Fruit fly (Drosophila melanogaster) whole organism, embryonic: ENCODE data around the gene Pi4KIIalpha.
A peak's percentile ranks its signal among the peaks of the same experiment; 100 is the strongest.

Experiments used
- ATbp ChIP-seq: fragments of 200-800 bp; sonication (Bioruptor generic); optimal IDR thresholded peaks from 2 replicates; lab custom pipeline; 2017; ENCODE audit warnings: missing biosample characterization, mild to moderate bottlenecking, missing genetic modification characterization, missing genetic modification reagents
- BEAF-32 ChIP-seq: fragments of 200-800 bp; sonication (Bioruptor generic); optimal IDR thresholded peaks from 3 replicates; lab custom pipeline; 2017; ENCODE audit warnings: missing biosample characterization, missing genetic modification characterization, mild to moderate bottlenecking, moderate library complexity, missing genetic modification reagents
- CG12104 ChIP-seq: fragments of 200-800 bp; sonication (Bioruptor generic); optimal IDR thresholded peaks from 3 replicates; lab custom pipeline; 2016; ENCODE audit warnings: missing biosample characterization, missing genetic modification characterization
- CG12236 ChIP-seq: fragments of 200-800 bp; sonication (Bioruptor generic); optimal IDR thresholded peaks from 2 replicates; lab custom pipeline; 2016; ENCODE audit warnings: missing biosample characterization, missing genetic modification characterization
- CG15514 ChIP-seq: fragments of 200-800 bp; sonication (Bioruptor generic); optimal IDR thresholded peaks from 3 replicates; lab custom pipeline; 2017; ENCODE audit warnings: missing biosample characterization, missing genetic modification characterization, mild to moderate bottlenecking, moderate library complexity, missing genetic modification reagents
- CG16779 ChIP-seq: fragments of 200-800 bp; sonication (Bioruptor generic); IDR thresholded peaks from 2 replicates; pipeline ENCODE4 v1.3.6; 2022; ENCODE audit warnings: missing biosample characterization, missing genetic modification characterization
- CG16863 ChIP-seq: fragments of 200-800 bp; sonication (Bioruptor generic); optimal IDR thresholded peaks from 3 replicates; lab custom pipeline; 2016; ENCODE audit warnings: missing biosample characterization, missing genetic modification characterization
- CG17359 ChIP-seq: fragments of 200-800 bp; sonication (Bioruptor generic); optimal IDR thresholded peaks from 3 replicates; lab custom pipeline; 2018; ENCODE audit warnings: missing biosample characterization, mild to moderate bottlenecking, missing genetic modification characterization, moderate library complexity
- CG17612 ChIP-seq: fragments of 200-800 bp; sonication (Bioruptor generic); IDR thresholded peaks from 2 replicates; pipeline ENCODE4 v1.3.6; 2022; ENCODE audit warnings: missing biosample characterization, missing genetic modification characterization
- CG18476 ChIP-seq: fragments of 200-800 bp; sonication (Bioruptor generic); optimal IDR thresholded peaks from 2 replicates; lab custom pipeline; 2016; ENCODE audit warnings: missing biosample characterization, mild to moderate bottlenecking, missing genetic modification characterization
- CG18599 ChIP-seq: fragments of 200-800 bp; sonication (Bioruptor generic); optimal IDR thresholded peaks from 3 replicates; lab custom pipeline; 2017; ENCODE audit warnings: missing biosample characterization, missing genetic modification characterization, mild to moderate bottlenecking, moderate library complexity, missing genetic modification reagents
- CG3065 ChIP-seq: fragments of 200-800 bp; sonication (Bioruptor generic); optimal IDR thresholded peaks from 2 replicates; lab custom pipeline; 2016; ENCODE audit warnings: missing biosample characterization, missing genetic modification characterization
- CG3407 ChIP-seq: fragments of 200-800 bp; sonication (Bioruptor generic); optimal IDR thresholded peaks from 2 replicates; lab custom pipeline; 2018; ENCODE audit warnings: missing biosample characterization, mild to moderate bottlenecking, missing genetic modification characterization
- CG4707 ChIP-seq: fragments of 200-800 bp; sonication (Bioruptor generic); optimal IDR thresholded peaks from 2 replicates; lab custom pipeline; 2018; ENCODE audit warnings: missing biosample characterization, mild to moderate bottlenecking, missing genetic modification characterization, moderate library complexity
- CG5180 ChIP-seq: fragments of 200-800 bp; sonication (Bioruptor generic); optimal IDR thresholded peaks from 3 replicates; lab custom pipeline; 2017; ENCODE audit warnings: missing biosample characterization, missing genetic modification characterization, mild to moderate bottlenecking, moderate library complexity, missing genetic modification reagents
- CG6272 ChIP-seq: fragments of 200-800 bp; sonication (Bioruptor generic); IDR thresholded peaks from 2 replicates; pipeline ENCODE4 v1.3.6; 2022; ENCODE audit warnings: missing biosample characterization, missing genetic modification characterization
- CG7745 ChIP-seq: fragments of 200-800 bp; sonication (Bioruptor generic); optimal IDR thresholded peaks from 2 replicates; lab custom pipeline; 2018; ENCODE audit warnings: missing biosample characterization, mild to moderate bottlenecking, missing genetic modification characterization, moderate library complexity
- E2f1 ChIP-seq: fragments of 200-800 bp; sonication (Bioruptor generic); IDR thresholded peaks from 2 replicates; pipeline ENCODE4 v1.3.6; 2022; ENCODE audit warnings: missing biosample characterization, missing genetic modification characterization
- Opbp ChIP-seq: fragments of 200-800 bp; sonication (Bioruptor generic); IDR thresholded peaks from 3 replicates; pipeline ENCODE4 v1.3.6; 2022; ENCODE audit warnings: missing biosample characterization, missing genetic modification characterization; ENCODE audit not compliant: partially characterized antibody
- PHDP ChIP-seq: fragments of 200-800 bp; sonication (Bioruptor generic); optimal IDR thresholded peaks from 3 replicates; lab custom pipeline; 2018; ENCODE audit warnings: missing biosample characterization, mild to moderate bottlenecking, missing genetic modification characterization, moderate library complexity
- aop ChIP-seq: fragments of 200-800 bp; sonication (Bioruptor generic); IDR thresholded peaks from 2 replicates; pipeline ENCODE4 v1.3.6; 2022; ENCODE audit warnings: missing biosample characterization, missing genetic modification characterization
- btn ChIP-seq: fragments of 200-800 bp; sonication (Bioruptor generic); optimal IDR thresholded peaks from 2 replicates; lab custom pipeline; 2016; ENCODE audit warnings: missing biosample characterization, missing genetic modification characterization
- caup ChIP-seq: fragments of 200-800 bp; sonication (Bioruptor generic); optimal IDR thresholded peaks from 3 replicates; lab custom pipeline; 2017; ENCODE audit warnings: missing biosample characterization, mild to moderate bottlenecking, missing genetic modification characterization, moderate library complexity; ENCODE audit not compliant: severe bottlenecking
- corto ChIP-seq: fragments of 200-800 bp; sonication (Bioruptor generic); optimal IDR thresholded peaks from 2 replicates; lab custom pipeline; 2016; ENCODE audit warnings: missing biosample characterization, mild to moderate bottlenecking, missing genetic modification characterization, moderate library complexity
- dmrt99B ChIP-seq: fragments of 200-800 bp; sonication (Bioruptor generic); optimal IDR thresholded peaks from 2 replicates; lab custom pipeline; 2018; ENCODE audit warnings: missing biosample characterization, mild to moderate bottlenecking, missing genetic modification characterization, moderate library complexity
- ewg ChIP-seq: fragments of 200-800 bp; sonication (Bioruptor generic); optimal IDR thresholded peaks from 3 replicates; lab custom pipeline; 2017; ENCODE audit warnings: mild to moderate bottlenecking, missing biosample characterization, missing genetic modification reagents, missing genetic modification characterization
- exex ChIP-seq: fragments of 200-800 bp; sonication (Bioruptor generic); optimal IDR thresholded peaks from 4 replicates; lab custom pipeline; 2018; ENCODE audit warnings: missing biosample characterization, mild to moderate bottlenecking, missing genetic modification characterization, moderate library complexity
- fd64A ChIP-seq: fragments of 200-800 bp; sonication (Bioruptor generic); optimal IDR thresholded peaks from 3 replicates; lab custom pipeline; 2018; ENCODE audit warnings: missing biosample characterization, mild to moderate bottlenecking, missing genetic modification characterization
- fru ChIP-seq: fragments of >200 bp; optimal IDR thresholded peaks from 2 replicates; lab custom pipeline; 2017
- ftz-f1 ChIP-seq: fragments of 200-800 bp; sonication (Bioruptor generic); optimal IDR thresholded peaks from 2 replicates; lab custom pipeline; 2016; ENCODE audit warnings: missing biosample characterization, missing genetic modification characterization
- hb ChIP-seq: fragments of 200-800 bp; sonication (Bioruptor generic); IDR thresholded peaks from 3 replicates; pipeline ENCODE4 v1.3.6; 2022; ENCODE audit warnings: missing biosample characterization, missing genetic modification characterization; ENCODE audit not compliant: partially characterized antibody
- kni ChIP-seq: fragments of 200-800 bp; sonication (Bioruptor generic); optimal IDR thresholded peaks from 3 replicates; lab custom pipeline; 2017; ENCODE audit warnings: mild to moderate bottlenecking, missing biosample characterization, missing genetic modification reagents, missing genetic modification characterization
- lov ChIP-seq, 2 experiments: fragments of 200-800 bp in 1 of 2; fragments of >200 bp in 1 of 2; sonication (Bioruptor generic) in 1 of 2; IDR thresholded peaks in 1 of 2; optimal IDR thresholded peaks in 1 of 2; 2 replicates in 1 of 2; 3 replicates in 1 of 2; pipeline versions ENCODE4 v1.3.6 to Lab custom; 2017 to 2022; ENCODE audit warnings: missing biosample characterization in 1 of 2, missing genetic modification characterization in 1 of 2
- mld ChIP-seq: fragments of 200-800 bp; sonication (Bioruptor generic); IDR thresholded peaks from 3 replicates; pipeline ENCODE4 v1.3.6; 2022; ENCODE audit warnings: missing biosample characterization, missing genetic modification characterization; ENCODE audit not compliant: partially characterized antibody
- peb ChIP-seq: fragments of 200-800 bp; sonication (Bioruptor generic); IDR thresholded peaks from 2 replicates; pipeline ENCODE4 v1.3.6; 2022; ENCODE audit warnings: missing biosample characterization, missing genetic modification characterization
- phol ChIP-seq: fragments of 200-800 bp; sonication (Bioruptor generic); optimal IDR thresholded peaks from 3 replicates; lab custom pipeline; 2018; ENCODE audit warnings: missing biosample characterization, mild to moderate bottlenecking, missing genetic modification characterization, moderate library complexity
- pnt ChIP-seq: fragments of 200-800 bp; sonication (Bioruptor generic); optimal IDR thresholded peaks from 3 replicates; lab custom pipeline; 2016; ENCODE audit warnings: missing biosample characterization, missing genetic modification characterization
- prd ChIP-seq, 3 experiments: fragments of >200 bp in 2 of 3; fragments of 200-800 bp in 1 of 3; sonication (Bioruptor generic) in 1 of 3; optimal IDR thresholded peaks in 2 of 3; IDR thresholded peaks in 1 of 3; 2 replicates in 2 of 3; 3 replicates in 1 of 3; pipeline versions ENCODE4 v1.3.6 to Lab custom; 2017 to 2022; ENCODE audit warnings: missing biosample characterization in 1 of 3, missing genetic modification characterization in 1 of 3
- ro ChIP-seq: fragments of 200-800 bp; sonication (Bioruptor generic); IDR thresholded peaks from 2 replicates; pipeline ENCODE4 v1.3.6; 2022; ENCODE audit warnings: missing biosample characterization, missing genetic modification characterization
- schlank ChIP-seq: fragments of 200-800 bp; sonication (Bioruptor generic); optimal IDR thresholded peaks from 2 replicates; lab custom pipeline; 2018; ENCODE audit warnings: missing biosample characterization, mild to moderate bottlenecking, missing genetic modification characterization
- sens-2 ChIP-seq: fragments of 200-800 bp; sonication (Bioruptor generic); IDR thresholded peaks from 2 replicates; pipeline ENCODE4 v1.3.6; 2022; ENCODE audit warnings: missing biosample characterization, missing genetic modification characterization
- sim ChIP-seq: fragments of 200-800 bp; sonication (Bioruptor generic); IDR thresholded peaks from 2 replicates; pipeline ENCODE4 v1.3.6; 2022; ENCODE audit warnings: missing biosample characterization, missing genetic modification characterization
- sima ChIP-seq: fragments of 200-800 bp; sonication (Bioruptor generic); optimal IDR thresholded peaks from 2 replicates; lab custom pipeline; 2016; ENCODE audit warnings: missing biosample characterization, missing genetic modification characterization
- slbo ChIP-seq: fragments of 200-800 bp; sonication (Bioruptor generic); IDR thresholded peaks from 2 replicates; pipeline ENCODE4 v1.3.6; 2022; ENCODE audit warnings: missing biosample characterization, missing genetic modification characterization
- slp2 ChIP-seq: fragments of 200-800 bp; sonication (Bioruptor generic); optimal IDR thresholded peaks from 2 replicates; lab custom pipeline; 2016; ENCODE audit warnings: missing biosample characterization, missing genetic modification characterization
- tap ChIP-seq: fragments of 200-800 bp; optimal IDR thresholded peaks from 3 replicates; lab custom pipeline; 2019; ENCODE audit warnings: missing biosample characterization, mild to moderate bottlenecking, missing genetic modification characterization, moderate library complexity
- tgo ChIP-seq: fragments of 200-800 bp; sonication (Bioruptor generic); IDR thresholded peaks from 3 replicates; pipeline ENCODE4 v1.3.6; 2022; ENCODE audit warnings: missing biosample characterization, missing genetic modification characterization
- zen2 ChIP-seq: fragments of 200-800 bp; sonication (Bioruptor generic); IDR thresholded peaks from 3 replicates; pipeline ENCODE4 v1.3.6; 2022; ENCODE audit warnings: missing biosample characterization, missing genetic modification characterization; ENCODE audit not compliant: partially characterized antibody

Pi4KIIalpha gene

DNA sequence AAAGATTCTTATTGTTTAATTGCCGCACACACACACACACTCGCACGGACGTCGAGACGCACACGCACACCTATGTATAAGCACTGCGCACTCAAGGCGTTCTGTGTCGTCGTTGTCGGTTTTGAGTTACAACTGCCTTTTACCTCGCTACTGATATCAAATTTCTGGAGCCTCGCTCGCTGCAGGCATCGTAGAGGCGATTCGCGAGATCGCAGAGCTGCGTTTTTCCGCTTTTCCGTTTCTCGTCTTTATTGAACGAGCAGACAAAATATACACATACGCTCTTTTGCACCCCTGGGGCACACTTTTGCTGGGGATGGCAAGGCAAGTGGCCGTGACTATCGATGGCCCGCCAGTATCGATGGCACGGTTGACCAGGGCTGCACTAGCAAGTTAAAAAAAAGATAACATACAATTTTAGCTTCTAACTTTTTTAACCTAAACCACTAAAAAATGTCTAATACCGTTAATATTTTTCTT is 15.9 kb downstream of the Pi4KIIalpha start, which contains the start of gene CG2519 (continued):
- no peak for TF ChIP-seq lov (optimal IDR thresholded peaks at IDR 0.05; lab: Kevin White, UChicago)
- 0 out of 3 replicates have a peak, but pooled peaks have one; percentile 53 for TF ChIP-seq lov (GFP tag; IDR thresholded peaks at IDR 0.05; lab: Robert Waterston, UW)
- no peak for TF ChIP-seq fd64A
- TF ChIP-seq caup: no peak
- peak; percentile 42; the same call in 1 of the 2 replicates for TF ChIP-seq E2f1
- TF ChIP-seq CG15514 (GFP tag; lab: Kevin White, UChicago): peak; percentile 86
- no peak for TF ChIP-seq ATbp
- no peak for TF ChIP-seq CG18599 (GFP tag; lab: Kevin White, UChicago)
- no peak for TF ChIP-seq CG18476
- no peak for TF ChIP-seq sens-2 (GFP tag; lab: Robert Waterston, UW)
- TF ChIP-seq sima (GFP tag; lab: Kevin White, UChicago): no peak
- peak; percentile 59 for TF ChIP-seq CG17359 (tag; lab: Kevin White, UChicago)
- 0 out of 2 replicates have a peak, but pooled peaks have one; percentile 18 for TF ChIP-seq CG17612 (GFP tag; lab: Robert Waterston, UW)
- TF ChIP-seq phol (tag; lab: Kevin White, UChicago): peak; percentile 65
- peak; percentile 94 for TF ChIP-seq BEAF-32 (GFP tag; lab: Kevin White, UChicago)
- no peak; the same call in 2 of the 3 replicates for TF ChIP-seq tgo (GFP tag; lab: Robert Waterston, UW)
- TF ChIP-seq CG16779: no peak
- TF ChIP-seq pnt (GFP tag; lab: Kevin White, UChicago): peak; percentile 19
- no peak for TF ChIP-seq btn (GFP tag; lab: Kevin White, UChicago)
- TF ChIP-seq kni (GFP tag; lab: Kevin White, UChicago): no peak
- TF ChIP-seq aop (GFP tag; lab: Robert Waterston, UW): peak; percentile 46; the same call in 1 of the 2 replicates
- TF ChIP-seq ro (GFP tag; lab: Robert Waterston, UW): no peak; the same call in 1 of the 2 replicates
- TF ChIP-seq sim: no peak; the same call in 1 of the 2 replicates
- peak; percentile 84 for TF ChIP-seq slbo
- TF ChIP-seq schlank: no peak
- TF ChIP-seq CG4707 (GFP tag; lab: Kevin White, UChicago): no peak
- TF ChIP-seq corto (GFP tag; lab: Kevin White, UChicago): no peak
- no peak for TF ChIP-seq fru (lab: Kevin White, UChicago)
- TF ChIP-seq CG16863: peak; percentile 34
- peak; percentile 92 for TF ChIP-seq mld
- no peak for TF ChIP-seq peb (GFP tag; lab: Robert Waterston, UW)
- no peak for TF ChIP-seq CG5180
- peak; percentile 73 for TF ChIP-seq ewg (GFP tag; lab: Kevin White, UChicago)
- TF ChIP-seq ftz-f1 (GFP tag; lab: Kevin White, UChicago): peak; percentile 81
- TF ChIP-seq CG12236 (GFP tag; lab: Kevin White, UChicago): no peak
- no peak for TF ChIP-seq PHDP
- TF ChIP-seq CG12104: peak; percentile 46
- TF ChIP-seq CG6272 (GFP tag; lab: Robert Waterston, UW): peak; percentile 36; the same call in 1 of the 2 replicates
- peak; percentile 80; the same call in 2 of the 3 replicates for TF ChIP-seq zen2 (GFP tag; lab: Robert Waterston, UW)
- TF ChIP-seq CG3407 (GFP tag; lab: Kevin White, UChicago): no peak
- TF ChIP-seq prd (optimal IDR thresholded peaks at IDR 0.05; lab: Kevin White, UChicago): no peak
- TF ChIP-seq prd (GFP tag; IDR thresholded peaks at IDR 0.05; lab: Robert Waterston, UW): peak; percentile 72
- TF ChIP-seq tap (tag; lab: Kevin White, UChicago): no peak
- no peak for TF ChIP-seq CG7745 (tag; lab: Kevin White, UChicago)
- no peak for TF ChIP-seq exex (tag; lab: Kevin White, UChicago)
- peak; percentile 96 for TF ChIP-seq Opbp
- peak; percentile 85 for TF ChIP-seq hb (GFP tag; lab: Robert Waterston, UW)
- no peak for TF ChIP-seq dmrt99B
- TF ChIP-seq slp2 (GFP tag; lab: Kevin White, UChicago): peak; percentile 57
- no peak for TF ChIP-seq CG3065 (GFP tag; lab: Kevin White, UChicago)
